Fruit fly (Drosophila melanogaster) whole organism, embryonic: ENCODE results near the gene ci.

ENCODE experiments used
- ATbp ChIP-seq: fragments of 200-800 bp; sonication (Bioruptor generic); optimal IDR thresholded peaks from 2 replicates; lab custom pipeline; 2017; ENCODE audit warnings: missing biosample characterization, mild to moderate bottlenecking, missing genetic modification characterization, missing genetic modification reagents
- Asciz ChIP-seq: fragments of 200-800 bp; sonication (Bioruptor generic); optimal IDR thresholded peaks from 2 replicates; lab custom pipeline; 2017; ENCODE audit warnings: missing biosample characterization, mild to moderate bottlenecking, missing genetic modification characterization, missing genetic modification reagents
- BEAF-32 ChIP-seq: fragments of 200-800 bp; sonication (Bioruptor generic); optimal IDR thresholded peaks from 3 replicates; lab custom pipeline; 2017; ENCODE audit warnings: missing biosample characterization, missing genetic modification characterization, mild to moderate bottlenecking, moderate library complexity, missing genetic modification reagents
- CG10209 ChIP-seq: fragments of 200-800 bp; sonication (Bioruptor generic); optimal IDR thresholded peaks from 3 replicates; lab custom pipeline; 2017; ENCODE audit warnings: missing biosample characterization, mild to moderate bottlenecking, missing genetic modification characterization, missing genetic modification reagents
- CG10979 ChIP-seq: fragments of 200-800 bp; sonication (Bioruptor generic); optimal IDR thresholded peaks from 2 replicates; lab custom pipeline; 2018; ENCODE audit warnings: missing biosample characterization, mild to moderate bottlenecking, missing genetic modification characterization, moderate library complexity
- CG11247 ChIP-seq: fragments of 200-800 bp; sonication (Bioruptor generic); IDR thresholded peaks from 2 replicates; pipeline ENCODE4 v1.3.6; 2022; ENCODE audit warnings: missing biosample characterization, missing genetic modification characterization
- CG11398 ChIP-seq: fragments of 200-800 bp; sonication (Bioruptor generic); optimal IDR thresholded peaks from 2 replicates; lab custom pipeline; 2016; ENCODE audit warnings: missing biosample characterization, missing genetic modification characterization
- CG12219 ChIP-seq: fragments of 200-800 bp; sonication (Bioruptor generic); optimal IDR thresholded peaks from 3 replicates; lab custom pipeline; 2018; ENCODE audit warnings: missing biosample characterization, mild to moderate bottlenecking, missing genetic modification characterization
- CG14860 ChIP-seq: fragments of 200-800 bp; sonication (Bioruptor generic); IDR thresholded peaks from 3 replicates; pipeline ENCODE4 v1.3.6; 2022; ENCODE audit warnings: missing biosample characterization, missing genetic modification characterization; ENCODE audit not compliant: partially characterized antibody
- CG15073 ChIP-seq: fragments of 200-800 bp; sonication (Bioruptor generic); optimal IDR thresholded peaks from 2 replicates; lab custom pipeline; 2016; ENCODE audit warnings: missing biosample characterization, missing genetic modification characterization
- CG17186 ChIP-seq: fragments of 200-800 bp; sonication (Bioruptor generic); optimal IDR thresholded peaks from 3 replicates; lab custom pipeline; 2017; ENCODE audit warnings: missing biosample characterization, missing genetic modification reagents, missing genetic modification characterization
- CG17328 ChIP-seq: fragments of 200-800 bp; sonication (Bioruptor generic); IDR thresholded peaks from 2 replicates; pipeline ENCODE4 v1.3.6; 2022; ENCODE audit warnings: missing biosample characterization, missing genetic modification characterization
- CG17912 ChIP-seq: fragments of 200-800 bp; sonication (Bioruptor generic); optimal IDR thresholded peaks from 2 replicates; lab custom pipeline; 2018; ENCODE audit warnings: missing biosample characterization, mild to moderate bottlenecking, missing genetic modification characterization
- CG1792 ChIP-seq: fragments of 200-800 bp; sonication (Bioruptor generic); optimal IDR thresholded peaks from 2 replicates; lab custom pipeline; 2016; ENCODE audit warnings: missing biosample characterization, missing genetic modification characterization
- CG18619 ChIP-seq: fragments of 200-800 bp; sonication (Bioruptor generic); optimal IDR thresholded peaks from 3 replicates; lab custom pipeline; 2017; ENCODE audit warnings: missing biosample characterization, mild to moderate bottlenecking, missing genetic modification characterization
- CG2199 ChIP-seq: fragments of 200-800 bp; sonication (Bioruptor generic); IDR thresholded peaks from 3 replicates; pipeline ENCODE4 v1.3.6; 2022; ENCODE audit warnings: missing biosample characterization, missing genetic modification characterization
- CG7745 ChIP-seq: fragments of 200-800 bp; sonication (Bioruptor generic); optimal IDR thresholded peaks from 2 replicates; lab custom pipeline; 2018; ENCODE audit warnings: missing biosample characterization, mild to moderate bottlenecking, missing genetic modification characterization, moderate library complexity
- CG8478 ChIP-seq: fragments of >200 bp; optimal IDR thresholded peaks from 2 replicates; lab custom pipeline; 2018
- CG8924 ChIP-seq: fragments of 200-800 bp; optimal IDR thresholded peaks from 3 replicates; lab custom pipeline; 2019; ENCODE audit warnings: missing biosample characterization, mild to moderate bottlenecking, missing genetic modification characterization, moderate library complexity
- CG8944 ChIP-seq: fragments of 200-800 bp; sonication (Bioruptor generic); optimal IDR thresholded peaks from 3 replicates; lab custom pipeline; 2016; ENCODE audit warnings: missing biosample characterization, missing genetic modification characterization
- CG9932 ChIP-seq: fragments of 200-800 bp; sonication (Bioruptor generic); IDR thresholded peaks from 2 replicates; pipeline ENCODE4 v1.3.6; 2022; ENCODE audit warnings: missing biosample characterization, missing genetic modification characterization
- D ChIP-seq, 2 experiments: fragments of 200-800 bp in 1 of 2; fragments of >200 bp in 1 of 2; sonication (Bioruptor generic) in 1 of 2; optimal IDR thresholded peaks; 2 replicates in 1 of 2; 3 replicates in 1 of 2; lab custom pipeline; 2017; ENCODE audit warnings: mild to moderate bottlenecking in 1 of 2, missing biosample characterization in 1 of 2, missing genetic modification characterization in 1 of 2, missing genetic modification reagents in 1 of 2
- Dip3 ChIP-seq: fragments of 200-800 bp; sonication (Bioruptor generic); optimal IDR thresholded peaks from 3 replicates; lab custom pipeline; 2016; ENCODE audit warnings: missing biosample characterization, missing genetic modification characterization
- Fer1 ChIP-seq: fragments of 200-800 bp; sonication (Bioruptor generic); optimal IDR thresholded peaks from 2 replicates; lab custom pipeline; 2017; ENCODE audit warnings: missing biosample characterization, mild to moderate bottlenecking, missing genetic modification characterization
- Meics ChIP-seq: fragments of 200-800 bp; sonication (Bioruptor generic); optimal IDR thresholded peaks from 2 replicates; lab custom pipeline; 2017; ENCODE audit warnings: missing biosample characterization, mild to moderate bottlenecking, missing genetic modification characterization
- NK7.1 ChIP-seq: fragments of 200-800 bp; sonication (Bioruptor generic); optimal IDR thresholded peaks from 3 replicates; lab custom pipeline; 2016; ENCODE audit warnings: missing biosample characterization, missing genetic modification characterization
- Nf-YB ChIP-seq: fragments of 200-800 bp; sonication (Bioruptor generic); optimal IDR thresholded peaks from 3 replicates; lab custom pipeline; 2019; ENCODE audit warnings: missing biosample characterization, mild to moderate bottlenecking, missing genetic modification characterization, moderate library complexity
- Nf-YC ChIP-seq: fragments of 200-800 bp; optimal IDR thresholded peaks from 3 replicates; lab custom pipeline; 2019; ENCODE audit warnings: missing biosample characterization, mild to moderate bottlenecking, missing genetic modification characterization, moderate library complexity
- Pdp1 ChIP-seq, 2 experiments: fragments of 200-800 bp; sonication (Bioruptor generic); optimal IDR thresholded peaks; 3 replicates each; lab custom pipeline; 2016; ENCODE audit warnings: missing biosample characterization in 2 of 2, missing genetic modification characterization in 2 of 2, mild to moderate bottlenecking in 1 of 2, moderate library complexity in 1 of 2
- Poxn ChIP-seq: fragments of 200-800 bp; sonication (Bioruptor generic); IDR thresholded peaks from 2 replicates; pipeline ENCODE4 v1.3.6; 2022; ENCODE audit warnings: missing biosample characterization, missing genetic modification characterization
- ash1 ChIP-seq: fragments of 200-800 bp; sonication (Bioruptor generic); optimal IDR thresholded peaks from 2 replicates; lab custom pipeline; 2018; ENCODE audit warnings: missing biosample characterization, mild to moderate bottlenecking, missing genetic modification characterization
- dati ChIP-seq: fragments of 200-800 bp; sonication (Bioruptor generic); IDR thresholded peaks from 2 replicates; pipeline ENCODE4 v1.3.6; 2022; ENCODE audit warnings: missing biosample characterization, missing genetic modification characterization
- dpn ChIP-seq, 2 experiments: fragments of 200-800 bp; sonication (Bioruptor generic); optimal IDR thresholded peaks; 3 replicates each; lab custom pipeline; 2016; ENCODE audit warnings: missing biosample characterization in 2 of 2, missing genetic modification characterization in 2 of 2
- eve ChIP-seq, 2 experiments: fragments of >200 bp; optimal IDR thresholded peaks; 2 replicates each; lab custom pipeline; 2017; ENCODE audit warnings: missing biosample characterization in 2 of 2, missing genetic modification characterization in 2 of 2
- gem ChIP-seq: fragments of 200-800 bp; sonication (Bioruptor generic); optimal IDR thresholded peaks from 2 replicates; lab custom pipeline; 2019; ENCODE audit warnings: missing biosample characterization, mild to moderate bottlenecking, missing genetic modification characterization, moderate library complexity
- gsb-n ChIP-seq: fragments of 200-800 bp; sonication (Bioruptor generic); optimal IDR thresholded peaks from 3 replicates; lab custom pipeline; 2018; ENCODE audit warnings: missing biosample characterization, mild to moderate bottlenecking, missing genetic modification characterization
- h ChIP-seq: fragments of >200 bp; optimal IDR thresholded peaks from 2 replicates; lab custom pipeline; 2017
- hbn ChIP-seq: fragments of 200-800 bp; sonication (Bioruptor generic); IDR thresholded peaks from 2 replicates; pipeline ENCODE4 v1.3.6; 2022; ENCODE audit warnings: missing biosample characterization, missing genetic modification characterization; ENCODE audit not compliant: partially characterized antibody
- hkb ChIP-seq, 2 experiments: fragments of 200-800 bp in 1 of 2; fragments of >200 bp in 1 of 2; sonication (Bioruptor generic) in 1 of 2; IDR thresholded peaks in 1 of 2; optimal IDR thresholded peaks in 1 of 2; 2 replicates each; pipeline versions ENCODE4 v1.3.6 to Lab custom; 2017 to 2022; ENCODE audit warnings: missing biosample characterization in 1 of 2, missing genetic modification characterization in 1 of 2
- kah ChIP-seq: fragments of 200-800 bp; sonication (Bioruptor generic); optimal IDR thresholded peaks from 2 replicates; lab custom pipeline; 2018; ENCODE audit warnings: missing biosample characterization, mild to moderate bottlenecking, missing genetic modification characterization
- lmd ChIP-seq: fragments of 200-800 bp; sonication (Bioruptor generic); IDR thresholded peaks from 2 replicates; pipeline ENCODE4 v1.3.6; 2022; ENCODE audit warnings: missing biosample characterization, missing genetic modification characterization
- schlank ChIP-seq: fragments of 200-800 bp; sonication (Bioruptor generic); optimal IDR thresholded peaks from 2 replicates; lab custom pipeline; 2018; ENCODE audit warnings: missing biosample characterization, mild to moderate bottlenecking, missing genetic modification characterization
- sqz ChIP-seq: fragments of 200-800 bp; sonication (Bioruptor generic); optimal IDR thresholded peaks from 3 replicates; lab custom pipeline; 2018; ENCODE audit warnings: missing biosample characterization, mild to moderate bottlenecking, missing genetic modification characterization
- tgo ChIP-seq: fragments of 200-800 bp; sonication (Bioruptor generic); IDR thresholded peaks from 3 replicates; pipeline ENCODE4 v1.3.6; 2022; ENCODE audit warnings: missing biosample characterization, missing genetic modification characterization
- zen ChIP-seq: fragments of 200-800 bp; sonication (Bioruptor generic); optimal IDR thresholded peaks from 3 replicates; lab custom pipeline; 2018; ENCODE audit warnings: missing biosample characterization, mild to moderate bottlenecking, missing genetic modification characterization, moderate library complexity

ci gene

DNA sequence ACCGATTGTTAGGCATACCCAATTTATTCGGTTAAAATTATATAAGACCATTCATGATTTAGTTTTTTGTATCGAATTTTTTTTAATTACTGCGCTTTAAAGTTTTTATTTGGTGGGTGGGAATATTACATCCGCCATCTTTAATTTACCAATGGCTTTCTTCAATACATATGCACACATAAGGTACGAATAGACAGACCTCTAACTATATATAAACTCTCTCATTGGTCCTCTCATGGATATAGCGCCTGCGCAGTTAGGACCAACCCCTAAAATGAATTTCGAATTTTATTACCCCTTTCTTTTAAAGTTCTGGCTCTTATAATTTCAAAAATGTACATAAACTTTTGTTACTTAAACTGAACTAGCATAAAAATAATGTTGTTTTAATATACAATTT is 30.4 kb upstream of the ci start:
- TF ChIP-seq Nf-YB (GFP tag; lab: Kevin White, UChicago), result peak; percentile 92
- no peak for TF ChIP-seq CG10209 (GFP tag; lab: Kevin White, UChicago)
- no peak for TF ChIP-seq tgo (GFP tag; lab: Robert Waterston, UW)
- no peak for TF ChIP-seq CG11398
- TF ChIP-seq NK7.1, result no peak
- no peak for TF ChIP-seq CG10979 (tag; lab: Kevin White, UChicago)
- peak; percentile 94 for TF ChIP-seq Nf-YC (tag; lab: Kevin White, UChicago)
- peak in 1 of 2 experiments; percentile 2 for TF ChIP-seq Pdp1 (GFP tag; optimal IDR thresholded peaks at IDR 0.05; lab: Kevin White, UChicago)

DNA sequence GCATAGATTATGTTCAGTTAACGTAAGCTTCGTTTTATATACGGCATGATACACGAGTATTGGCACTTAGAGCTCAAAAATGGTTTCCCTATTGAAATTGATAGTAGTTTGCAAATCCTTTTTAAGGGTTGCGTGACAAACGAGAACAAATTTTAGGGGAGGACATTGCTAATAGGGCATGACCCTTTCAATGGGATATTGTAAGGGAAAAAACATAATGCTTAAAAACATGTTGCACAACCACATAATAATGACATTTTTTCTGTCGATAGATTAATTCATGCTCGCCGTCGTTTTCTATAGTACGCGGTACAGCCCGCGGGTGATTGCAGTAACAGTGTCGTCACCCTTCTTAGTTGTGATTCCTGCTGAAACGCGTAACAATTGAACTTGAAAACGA is 28.0 kb upstream of the ci start:
- TF ChIP-seq gsb-n (tag; lab: Kevin White, UChicago), result peak; percentile 81
- TF ChIP-seq sqz, result peak; percentile 30
- 0 out of 3 replicates have a peak, but pooled peaks have one; percentile 56 for TF ChIP-seq CG2199
- no peak for TF ChIP-seq CG8924 (tag; lab: Kevin White, UChicago)
- TF ChIP-seq D (optimal IDR thresholded peaks at IDR 0.05; lab: Kevin White, UChicago), result no peak
- peak; percentile 15 for TF ChIP-seq D (GFP tag; optimal IDR thresholded peaks at IDR 0.05; lab: Kevin White, UChicago)
- no peak for TF ChIP-seq CG15073 (GFP tag; lab: Kevin White, UChicago)
- TF ChIP-seq CG9932 (GFP tag; lab: Robert Waterston, UW), result no peak
- TF ChIP-seq CG14860, result no peak
- TF ChIP-seq BEAF-32, result no peak
- no peak for TF ChIP-seq CG8944
- no peak for TF ChIP-seq dati (GFP tag; lab: Robert Waterston, UW)
- TF ChIP-seq CG18619, result no peak
- no peak for TF ChIP-seq schlank
- no peak for TF ChIP-seq CG11247 (GFP tag; lab: Robert Waterston, UW)
- TF ChIP-seq CG8478, result no peak
- TF ChIP-seq, all 482 proteins: peak for 4

DNA sequence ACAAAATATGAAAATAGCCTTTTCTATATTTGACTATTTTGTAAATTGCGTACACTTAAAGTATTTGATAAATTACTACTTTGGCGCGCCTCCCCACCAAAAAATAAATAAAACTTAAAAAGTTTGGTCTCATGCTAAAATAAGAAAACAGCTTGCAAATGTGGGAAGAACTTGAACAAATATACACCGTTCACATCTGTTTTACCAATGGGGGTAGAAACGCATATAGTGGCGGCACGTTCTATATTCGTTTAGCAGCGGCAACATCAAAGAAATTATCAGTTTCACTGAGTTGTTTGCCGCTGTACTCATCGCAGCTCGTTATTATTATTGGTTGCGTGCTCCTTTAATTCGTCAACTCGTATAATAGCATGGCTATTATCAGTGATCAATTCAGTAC is 19.3 kb upstream of the ci start:
- TF ChIP-seq CG2199 (peak; percentile 91), CG17186 (no peak)
- TF ChIP-seq, all 482 proteins: peak for 1

DNA sequence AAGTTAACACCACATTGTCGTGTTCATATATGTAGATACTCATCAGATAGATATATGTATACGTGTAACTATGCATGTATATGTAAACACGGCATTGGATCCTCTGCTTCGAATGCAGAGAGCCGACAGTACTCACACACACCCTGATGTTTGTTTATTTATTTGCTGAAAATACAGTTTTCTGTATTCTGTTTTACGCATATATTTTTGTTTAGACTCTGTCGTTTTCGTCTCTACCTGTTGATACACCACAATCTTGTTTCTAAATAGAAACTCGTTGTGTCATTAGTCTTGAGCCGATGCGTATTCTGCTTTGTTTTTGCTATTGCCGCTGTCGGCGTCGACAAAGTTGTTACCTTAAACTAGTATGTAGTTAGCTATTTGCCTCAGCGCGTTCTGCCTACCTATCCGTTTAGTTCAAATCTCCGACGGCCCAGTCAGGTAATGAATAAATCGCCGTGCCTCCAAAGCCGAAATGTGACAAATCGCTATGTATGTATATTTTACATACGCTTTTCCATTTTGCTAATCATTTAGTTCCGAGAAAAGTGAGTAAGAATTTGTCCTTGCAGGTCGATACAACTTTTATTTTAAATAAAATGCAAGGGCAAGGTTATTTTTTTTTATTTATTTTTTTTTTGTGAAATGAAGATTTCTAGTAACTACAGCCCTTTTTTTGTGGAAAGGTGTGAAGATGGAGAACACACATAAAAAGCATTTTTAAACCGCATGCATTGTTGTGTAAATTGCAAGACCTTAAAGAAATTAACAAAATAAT is 13.5 kb upstream of the ci start:
- TF ChIP-seq CG12219 (GFP tag; lab: Kevin White, UChicago) (no peak), dpn (GFP tag; optimal IDR thresholded peaks at IDR 0.05; lab: Kevin White, UChicago) (no peak), CG1792 (GFP tag; lab: Kevin White, UChicago) (no peak), CG17912 (GFP tag; lab: Kevin White, UChicago) (no peak), CG7745 (tag; lab: Kevin White, UChicago) (no peak), Poxn (GFP tag; lab: Robert Waterston, UW) (no peak), lmd (GFP tag; lab: Robert Waterston, UW) (no peak), hbn (no peak), zen (tag; lab: Kevin White, UChicago) (peak; percentile 58), Dip3 (GFP tag; lab: Kevin White, UChicago) (no peak), gem (tag; lab: Kevin White, UChicago) (peak; percentile 1), Pdp1 (GFP tag; optimal IDR thresholded peaks at IDR 0.05; lab: Kevin White, UChicago) (peak in 1 of 2 experiments; percentile 24), hkb (optimal IDR thresholded peaks at IDR 0.05; lab: Kevin White, UChicago) (no peak), hkb (GFP tag; IDR thresholded peaks at IDR 0.05; lab: Robert Waterston, UW) (0 out of 2 replicates have a peak, but pooled peaks have one; percentile 8), CG17328 (GFP tag; lab: Robert Waterston, UW) (no peak), h (lab: Kevin White, UChicago) (no peak), CG9932 (GFP tag; lab: Robert Waterston, UW) (no peak), kah (peak; percentile 92), Asciz (no peak), ATbp (GFP tag; lab: Kevin White, UChicago) (no peak), eve (GFP tag; optimal IDR thresholded peaks at IDR 0.05; lab: Kevin White, UChicago) (peak in 1 of 2 experiments; percentile 57), ash1 (peak; percentile 71), Meics (GFP tag; lab: Kevin White, UChicago) (no peak), Fer1 (GFP tag; lab: Kevin White, UChicago) (peak; percentile 34)
